Worm (Caenorhabditis elegans): ENCODE data around the gene ogt-1.

DNA sequence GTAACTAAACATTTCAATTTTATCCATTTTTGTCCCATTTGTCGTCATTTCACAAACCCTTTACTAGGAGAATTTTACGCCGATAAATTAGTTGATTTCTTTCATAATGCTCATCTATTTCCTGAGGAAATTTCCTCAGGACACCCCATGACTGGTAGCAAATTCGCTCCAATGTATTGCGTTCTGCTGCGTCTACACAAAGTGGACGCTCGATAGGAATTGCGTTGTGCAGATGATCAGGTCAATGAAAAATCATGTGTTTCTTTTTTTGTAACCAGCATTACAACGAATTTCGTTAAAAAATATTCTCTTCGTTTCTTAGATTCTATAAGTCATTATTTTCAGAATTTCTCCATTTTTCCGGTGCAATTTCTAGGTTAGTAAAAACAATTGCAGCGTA is 28.2 kb upstream of the ogt-1 start, which contains the start of gene epg-4:
- TF ChIP-seq sdz-12 (GFP tag; optimal IDR thresholded peaks at IDR 0.05) (no peak), nhr-41 (GFP tag; IDR thresholded peaks at IDR 0.05) (no peak), lin-15B (tag; optimal IDR thresholded peaks at IDR 0.05) (no peak), egl-27 (tag; optimal IDR thresholded peaks at IDR 0.05) (no peak), nhr-76 (tag; optimal IDR thresholded peaks at IDR 0.05) (no peak), aly-2 (tag; optimal IDR thresholded peaks at IDR 0.05) (no peak), R02D3.7 (tag; optimal IDR thresholded peaks at IDR 0.05) (no peak), D1046.2 (GFP tag; IDR thresholded peaks at IDR 0.05) (no peak), ces-1 (GFP tag; optimal IDR thresholded peaks at IDR 0.05) (no peak), lin-38 (GFP tag; IDR thresholded peaks at IDR 0.05) (peak; percentile 75), dmd-9 (GFP tag; IDR thresholded peaks at IDR 0.05) (no peak), dve-1 (tag; optimal IDR thresholded peaks at IDR 0.05; ENCODE audit: insufficient read depth) (peak; percentile 33), zfp-2 (tag; optimal IDR thresholded peaks at IDR 0.05) (peak; percentile 33), dpl-1 (GFP tag; optimal IDR thresholded peaks at IDR 0.05) (peak; percentile 41)
